Worm (Caenorhabditis elegans) whole organism, mixed stage, embryonic: ENCODE data around the gene ugt-60.

ENCODE experiments used
- blmp-1 ChIP-seq: fragments of 150-350 bp; optimal IDR thresholded peaks from 2 replicates; lab custom pipeline; 2014; ENCODE audit warnings: missing biosample characterization, missing genetic modification characterization
- ceh-39 ChIP-seq: fragments of 150-350 bp; optimal IDR thresholded peaks from 2 replicates; lab custom pipeline; 2014; ENCODE audit warnings: missing biosample characterization, missing genetic modification characterization
- ceh-43 ChIP-seq: fragments of 200-800 bp; sonication (Bioruptor generic); optimal IDR thresholded peaks from 2 replicates; lab custom pipeline; 2018; ENCODE audit warnings: mild to moderate bottlenecking, missing genetic modification characterization, moderate library complexity, missing compliant biosample characterization
- ceh-83 ChIP-seq: fragments of 200-800 bp; sonication (Bioruptor generic); optimal IDR thresholded peaks from 2 replicates; lab custom pipeline; 2018; ENCODE audit warnings: mild to moderate bottlenecking, missing genetic modification characterization, missing compliant biosample characterization
- ces-1 ChIP-seq: fragments of 150-350 bp; optimal IDR thresholded peaks from 2 replicates; lab custom pipeline; 2014; ENCODE audit warnings: missing biosample characterization, missing genetic modification reagents, missing genetic modification characterization
- drap-1 ChIP-seq: fragments of 200-800 bp; sonication (Bioruptor generic); optimal IDR thresholded peaks from 3 replicates; lab custom pipeline; 2018; ENCODE audit warnings: mild to moderate bottlenecking, missing genetic modification characterization, missing compliant biosample characterization
- elt-3 ChIP-seq: fragments of 150-350 bp; optimal IDR thresholded peaks from 2 replicates; lab custom pipeline; 2014; ENCODE audit warnings: missing biosample characterization, missing genetic modification characterization
- flh-1 ChIP-seq: fragments of 200-800 bp; sonication (Bioruptor generic); optimal IDR thresholded peaks from 2 replicates; lab custom pipeline; 2018; ENCODE audit warnings: mild to moderate bottlenecking, missing genetic modification characterization, moderate library complexity, missing compliant biosample characterization
- ham-2 ChIP-seq: fragments of 200-800 bp; sonication (Bioruptor generic); optimal IDR thresholded peaks from 2 replicates; lab custom pipeline; 2018; ENCODE audit warnings: mild to moderate bottlenecking, missing genetic modification characterization, missing compliant biosample characterization
- hlh-1 ChIP-seq: fragments of 150-350 bp; optimal IDR thresholded peaks from 2 replicates; lab custom pipeline; 2014; ENCODE audit warnings: missing biosample characterization, missing genetic modification reagents, missing genetic modification characterization
- lin-13 ChIP-seq: fragments of 150-350 bp; optimal IDR thresholded peaks from 2 replicates; lab custom pipeline; 2014; ENCODE audit warnings: missing biosample characterization, missing genetic modification characterization
- lin-32 ChIP-seq: fragments of 200-800 bp; sonication (Bioruptor generic); optimal IDR thresholded peaks from 2 replicates; lab custom pipeline; 2018; ENCODE audit warnings: mild to moderate bottlenecking, missing genetic modification characterization, missing compliant biosample characterization
- lsy-2 ChIP-seq: fragments of 150-350 bp; optimal IDR thresholded peaks from 2 replicates; lab custom pipeline; 2014; ENCODE audit warnings: missing biosample characterization, missing genetic modification characterization
- mab-5 ChIP-seq: fragments of 150-350 bp; optimal IDR thresholded peaks from 2 replicates; lab custom pipeline; 2014; ENCODE audit warnings: missing biosample characterization, missing genetic modification characterization
- mep-1 ChIP-seq: fragments of 150-350 bp; optimal IDR thresholded peaks from 2 replicates; lab custom pipeline; 2017; ENCODE audit warnings: missing biosample characterization, missing genetic modification reagents, missing genetic modification characterization, inconsistent platforms
- mls-2 ChIP-seq: sonication (generic microtip); optimal IDR thresholded peaks from 2 replicates; lab custom pipeline; 2016; ENCODE audit warnings: mild to moderate bottlenecking, missing genetic modification characterization, moderate library complexity, missing compliant biosample characterization
- nhr-2 ChIP-seq: fragments of 150-350 bp; optimal IDR thresholded peaks from 2 replicates; lab custom pipeline; 2014; ENCODE audit warnings: missing biosample characterization, missing genetic modification characterization
- nhr-237 ChIP-seq: fragments of 150-350 bp; optimal IDR thresholded peaks from 2 replicates; lab custom pipeline; 2014; ENCODE audit warnings: missing biosample characterization, missing genetic modification characterization
- nhr-28 ChIP-seq: fragments of 150-350 bp; optimal IDR thresholded peaks from 2 replicates; lab custom pipeline; 2014; ENCODE audit warnings: missing biosample characterization, missing genetic modification characterization
- nhr-76 ChIP-seq: sonication (generic microtip); optimal IDR thresholded peaks from 2 replicates; lab custom pipeline; 2017; ENCODE audit warnings: missing biosample characterization, missing genetic modification characterization
- pha-4 ChIP-seq: fragments of 150-350 bp; optimal IDR thresholded peaks from 2 replicates; lab custom pipeline; 2018; ENCODE audit warnings: missing biosample characterization, missing genetic modification reagents, missing genetic modification characterization
- sem-2 ChIP-seq: fragments of 200-800 bp; sonication (Bioruptor generic); optimal IDR thresholded peaks from 2 replicates; lab custom pipeline; 2018; ENCODE audit warnings: mild to moderate bottlenecking, missing genetic modification characterization, missing compliant biosample characterization
- snpc-4 ChIP-seq: fragments of 150-350 bp; optimal IDR thresholded peaks from 2 replicates; lab custom pipeline; 2014; ENCODE audit warnings: missing biosample characterization, missing genetic modification characterization
- sptf-1 ChIP-seq: sonication (generic microtip); optimal IDR thresholded peaks from 2 replicates; lab custom pipeline; 2017; ENCODE audit warnings: mild to moderate bottlenecking, missing genetic modification characterization, moderate library complexity, missing compliant biosample characterization
- tbx-8 ChIP-seq: fragments of 200-800 bp; sonication (Bioruptor generic); optimal IDR thresholded peaks from 2 replicates; lab custom pipeline; 2018; ENCODE audit warnings: mild to moderate bottlenecking, missing genetic modification characterization, moderate library complexity, missing compliant biosample characterization
- unc-120 ChIP-seq: sonication (generic microtip); optimal IDR thresholded peaks from 2 replicates; lab custom pipeline; 2017; ENCODE audit warnings: missing genetic modification characterization, missing compliant biosample characterization; ENCODE audit not compliant: poor library complexity, severe bottlenecking
- unc-62 ChIP-seq: fragments of 150-350 bp; optimal IDR thresholded peaks from 2 replicates; lab custom pipeline; 2014; ENCODE audit warnings: missing biosample characterization, missing genetic modification reagents, missing genetic modification characterization
- zip-8 ChIP-seq: fragments of 150-350 bp; optimal IDR thresholded peaks from 2 replicates; lab custom pipeline; 2014; ENCODE audit warnings: missing biosample characterization, missing genetic modification characterization
- ztf-11 ChIP-seq: fragments of 150-350 bp; optimal IDR thresholded peaks from 2 replicates; lab custom pipeline; 2014; ENCODE audit warnings: missing biosample characterization, missing genetic modification characterization

The ugt-60 gene

ce11 chrIII:9702665-9703252 lies 23.9 kb upstream of the ugt-60 start:
- no peak for TF ChIP-seq lin-13
- TF ChIP-seq ztf-11 (tag; lab: Kevin White, UChicago): no peak
- TF ChIP-seq ceh-39 (tag; lab: Kevin White, UChicago): no peak
- no peak for TF ChIP-seq mep-1 (tag; lab: Kevin White, UChicago)
- no peak for TF ChIP-seq nhr-2 (tag; lab: Kevin White, UChicago)
- no peak for TF ChIP-seq drap-1 (GFP tag; lab: Kevin White, UChicago)
- TF ChIP-seq blmp-1: no peak
- no peak for TF ChIP-seq ham-2 (GFP tag; lab: Kevin White, UChicago)
- no peak for TF ChIP-seq ceh-83 (GFP tag; lab: Kevin White, UChicago)
- TF ChIP-seq mab-5 (tag; lab: Kevin White, UChicago): no peak

DNA sequence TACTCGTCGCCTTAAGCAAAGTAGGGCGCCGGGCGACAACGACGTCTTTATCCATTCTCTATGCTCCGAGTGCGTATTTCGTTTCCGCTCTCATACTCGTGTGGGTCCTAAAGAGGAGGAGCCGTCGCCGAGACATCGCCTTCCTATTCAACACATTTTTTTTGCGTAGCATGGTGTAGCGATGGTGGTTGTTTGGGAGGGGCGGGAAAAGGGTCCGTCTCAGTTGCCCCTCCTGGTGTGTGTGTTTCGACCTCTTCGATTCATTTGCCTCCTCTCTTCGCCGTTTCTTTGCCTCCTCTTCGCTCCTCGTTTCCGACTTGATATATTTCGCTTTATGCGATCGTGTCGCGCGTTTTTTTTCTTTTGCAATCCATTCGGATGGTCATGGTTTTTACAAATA lies 22.9 kb upstream of the ugt-60 start:
- no peak for TF ChIP-seq nhr-76 (tag; lab: Kevin White, UChicago)
- peak; percentile 9 for TF ChIP-seq unc-120 (tag; lab: Kevin White, UChicago)
- no peak for TF ChIP-seq hlh-1 (tag; lab: Kevin White, UChicago)
- no peak for TF ChIP-seq ztf-11 (tag; lab: Kevin White, UChicago)
- TF ChIP-seq ham-2 (GFP tag; lab: Kevin White, UChicago): no peak

DNA sequence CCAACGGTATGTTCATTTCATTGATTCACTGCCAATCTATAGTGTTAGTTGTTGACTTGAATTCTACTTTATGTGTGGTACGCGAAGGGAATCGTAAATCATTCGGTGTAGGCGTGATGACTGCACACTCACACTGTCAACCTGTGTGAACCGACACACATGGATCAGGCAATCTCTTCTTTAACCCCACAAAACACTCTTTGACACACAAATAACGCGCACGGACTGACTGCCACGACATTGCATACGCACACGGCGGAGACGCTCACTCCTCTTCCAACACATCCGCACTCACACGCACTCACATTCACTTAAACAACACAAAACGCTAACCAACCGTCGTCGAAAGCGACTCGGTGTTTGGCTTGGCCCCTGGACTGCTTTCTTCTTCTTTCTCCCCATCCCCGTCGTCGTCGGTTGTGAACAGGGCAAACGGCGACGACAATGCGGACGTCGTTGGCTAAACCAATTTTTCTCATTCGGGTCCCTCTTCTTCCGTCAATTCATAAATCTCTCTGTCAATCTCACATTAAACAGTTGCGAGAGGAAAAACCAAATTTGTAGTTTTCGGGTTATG lies 21.4 kb upstream of the ugt-60 start:
- TF ChIP-seq ham-2 (GFP tag; lab: Kevin White, UChicago) (peak; percentile 11), drap-1 (GFP tag; lab: Kevin White, UChicago) (peak; percentile 7), nhr-237 (tag; lab: Kevin White, UChicago) (no peak), nhr-2 (tag; lab: Kevin White, UChicago) (peak; percentile 68), ces-1 (GFP tag; lab: Kevin White, UChicago) (peak; percentile 47), unc-120 (tag; lab: Kevin White, UChicago) (no peak), nhr-28 (no peak), unc-62 (GFP tag; lab: Kevin White, UChicago) (peak; percentile 59), mep-1 (tag; lab: Kevin White, UChicago) (no peak), lin-32 (GFP tag; lab: Kevin White, UChicago) (no peak), ceh-83 (GFP tag; lab: Kevin White, UChicago) (no peak), ceh-43 (GFP tag; lab: Kevin White, UChicago) (no peak)

- no peak for TF ChIP-seq elt-3 (tag; lab: Kevin White, UChicago)
- TF ChIP-seq nhr-76 (tag; lab: Kevin White, UChicago): no peak
- no peak for TF ChIP-seq pha-4 (tag; lab: Kevin White, UChicago)
- TF ChIP-seq drap-1 (GFP tag; lab: Kevin White, UChicago): no peak
- TF ChIP-seq lsy-2: no peak
- no peak for TF ChIP-seq zip-8 (tag; lab: Kevin White, UChicago)
- TF ChIP-seq snpc-4 (tag; lab: Kevin White, UChicago): no peak
Observed at ce11 chrIII:9699576-9699975, 20.7 kb upstream of the ugt-60 start, which contains the start of gene tlk-1. Gene tlk-1 (plus strand): TSS chrIII:9699876.

ce11 chrIII:9698635-9699396 lies 20.0 kb upstream of the ugt-60 start:
- TF ChIP-seq sem-2 (GFP tag; lab: Kevin White, UChicago) (no peak), ces-1 (GFP tag; lab: Kevin White, UChicago) (peak; percentile 22), unc-62 (GFP tag; lab: Kevin White, UChicago) (peak; percentile 4)
- TF ChIP-seq, all 35 proteins: peak for 2

DNA sequence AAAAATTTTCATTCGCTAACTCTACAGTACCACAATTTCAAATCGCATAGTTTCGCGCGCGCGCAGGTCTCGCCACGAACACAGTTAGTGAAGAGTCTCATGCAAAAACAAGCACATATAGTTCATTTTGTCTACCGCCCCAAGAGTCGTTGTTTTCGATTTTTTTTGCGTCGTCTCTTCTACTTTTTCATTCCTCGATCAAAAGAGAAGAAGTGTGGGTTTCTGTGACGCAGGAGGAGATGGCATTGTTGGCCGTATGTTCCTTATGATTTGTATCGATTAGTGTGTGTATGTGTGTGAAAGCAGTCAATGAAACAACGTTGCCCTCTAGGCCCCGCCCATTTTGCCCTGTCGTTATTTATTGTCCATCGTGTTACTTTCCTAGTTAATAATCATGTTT lies 19.0 kb upstream of the ugt-60 start:
- TF ChIP-seq lsy-2 (no peak), drap-1 (GFP tag; lab: Kevin White, UChicago) (no peak), unc-120 (tag; lab: Kevin White, UChicago) (no peak), sptf-1 (tag; lab: Kevin White, UChicago) (no peak), nhr-2 (tag; lab: Kevin White, UChicago) (no peak), blmp-1 (no peak), ceh-39 (tag; lab: Kevin White, UChicago) (no peak), mls-2 (tag; lab: Kevin White, UChicago) (no peak), flh-1 (no peak), tbx-8 (GFP tag; lab: Kevin White, UChicago) (no peak), ces-1 (GFP tag; lab: Kevin White, UChicago) (no peak)
